Worm (Caenorhabditis elegans): ENCODE measurements around the gene dsh-1.

ce11 chrII:5186870-5187269, 38.3 kb downstream of the dsh-1 start:
- no peak for TF ChIP-seq pha-4 (tag; optimal IDR thresholded peaks at IDR 0.05)
- TF ChIP-seq tbx-2 (tag; optimal IDR thresholded peaks at IDR 0.05): no peak
- no peak for TF ChIP-seq pax-1 (tag; optimal IDR thresholded peaks at IDR 0.05)
- no peak for TF ChIP-seq fkh-6 (tag; optimal IDR thresholded peaks at IDR 0.05)
- TF ChIP-seq nhr-11 (tag; optimal IDR thresholded peaks at IDR 0.05): no peak
- no peak for TF ChIP-seq fkh-10 (GFP tag; optimal IDR thresholded peaks at IDR 0.05)
- TF ChIP-seq F13H6.1 (tag; optimal IDR thresholded peaks at IDR 0.05): no peak
- no peak for TF ChIP-seq che-1 (tag; optimal IDR thresholded peaks at IDR 0.05)
- no peak for TF ChIP-seq dmd-4 (tag; optimal IDR thresholded peaks at IDR 0.05; ENCODE audit: borderline replicate concordance)
- TF ChIP-seq unc-42 (tag; optimal IDR thresholded peaks at IDR 0.05): no peak
- TF ChIP-seq lin-11 (tag; optimal IDR thresholded peaks at IDR 0.05): no peak
- TF ChIP-seq hlh-30 (tag; optimal IDR thresholded peaks at IDR 0.05; ENCODE audit: insufficient read depth): no peak
- TF ChIP-seq pag-3 (tag; optimal IDR thresholded peaks at IDR 0.05; ENCODE audit: borderline replicate concordance): no peak

Data from whole organism, late embryonic.